Worm (Caenorhabditis elegans) whole organism, L1 larva: Measurements from ENCODE around the gene F53C3.3.

Source experiments
- C16A3.4 ChIP-seq: fragments of 150-350 bp; optimal IDR thresholded peaks from 2 replicates; lab custom pipeline; 2014; ENCODE audit warnings: missing biosample characterization, missing genetic modification characterization
- ces-1 ChIP-seq: fragments of 150-350 bp; optimal IDR thresholded peaks from 2 replicates; lab custom pipeline; 2014; ENCODE audit warnings: missing biosample characterization, missing genetic modification reagents, missing genetic modification characterization
- elt-2 ChIP-seq: sonication (generic microtip); optimal IDR thresholded peaks from 2 replicates; lab custom pipeline; 2016; ENCODE audit warnings: missing genetic modification characterization, mild to moderate bottlenecking, inconsistent platforms, missing compliant biosample characterization, missing genetic modification reagents
- mep-1 ChIP-seq: fragments of 150-350 bp; optimal IDR thresholded peaks from 2 replicates; lab custom pipeline; 2014; ENCODE audit warnings: missing biosample characterization, missing genetic modification characterization
- nhr-76 ChIP-seq: sonication (generic microtip); optimal IDR thresholded peaks from 2 replicates; lab custom pipeline; 2017; ENCODE audit warnings: missing biosample characterization, missing genetic modification characterization
- pqm-1 ChIP-seq: sonication (generic microtip); optimal IDR thresholded peaks from 3 replicates; lab custom pipeline; 2017; ENCODE audit warnings: missing biosample characterization, missing genetic modification characterization
- snu-23 ChIP-seq: sonication (generic microtip); optimal IDR thresholded peaks from 2 replicates; lab custom pipeline; 2016; ENCODE audit warnings: missing genetic modification characterization, missing compliant biosample characterization

DNA sequence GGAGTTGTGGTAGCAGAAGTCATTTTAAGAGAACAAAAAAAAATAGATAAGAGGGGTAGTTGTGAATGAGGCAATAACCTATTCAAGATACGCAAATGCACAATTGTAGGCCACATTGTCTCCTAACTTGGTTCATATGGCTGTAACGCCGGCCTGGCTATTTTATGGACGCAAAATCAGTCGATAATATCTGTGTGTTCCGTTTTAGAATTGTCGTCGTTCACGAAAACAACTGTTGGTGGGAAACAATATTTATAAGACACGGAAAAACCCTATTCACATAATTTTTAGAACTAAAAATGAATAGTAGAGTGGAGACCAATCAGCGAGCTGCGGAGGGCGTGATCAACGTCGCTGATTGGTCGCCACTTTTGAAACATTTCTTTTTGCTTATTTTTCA lies 24.8 kb upstream of the F53C3.3 start, which contains the start of gene sdz-7:
- TF ChIP-seq snu-23 (GFP tag; lab: Kevin White, UChicago) (no peak), nhr-76 (no peak), elt-2 (tag; lab: Kevin White, UChicago) (no peak), C16A3.4 (tag; lab: Kevin White, UChicago) (no peak), pqm-1 (tag; lab: Kevin White, UChicago) (no peak), ces-1 (no peak), mep-1 (tag; lab: Kevin White, UChicago) (no peak)
